Worm (Caenorhabditis elegans) whole organism, early embryonic: ENCODE data around the gene nep-12.

Experiments
- F13C5.2 ChIP-seq: sonication (generic microtip); optimal IDR thresholded peaks from 2 replicates; lab custom pipeline; 2017; ENCODE audit warnings: mild to moderate bottlenecking, missing genetic modification characterization, inconsistent platforms, missing compliant biosample characterization
- ama-1 ChIP-seq: fragments of 150-350 bp; optimal IDR thresholded peaks from 2 replicates; lab custom pipeline; 2014
- pes-1 ChIP-seq: fragments of 200-800 bp; sonication (Bioruptor generic); IDR thresholded peaks from 2 replicates; pipeline ENCODE4 v1.3.6; 2022; ENCODE audit warnings: missing genetic modification reagents, missing genetic modification characterization, missing compliant biosample characterization
- sea-1 ChIP-seq: fragments of 200-800 bp; sonication (Bioruptor generic); conservative IDR thresholded peaks from 2 replicates; pipeline ENCODE4 v1.3.6; 2022; ENCODE audit warnings: missing genetic modification characterization, missing compliant biosample characterization
- tra-4 ChIP-seq: sonication (generic microtip); optimal IDR thresholded peaks from 2 replicates; lab custom pipeline; 2017; ENCODE audit warnings: missing genetic modification characterization, missing compliant biosample characterization

DNA sequence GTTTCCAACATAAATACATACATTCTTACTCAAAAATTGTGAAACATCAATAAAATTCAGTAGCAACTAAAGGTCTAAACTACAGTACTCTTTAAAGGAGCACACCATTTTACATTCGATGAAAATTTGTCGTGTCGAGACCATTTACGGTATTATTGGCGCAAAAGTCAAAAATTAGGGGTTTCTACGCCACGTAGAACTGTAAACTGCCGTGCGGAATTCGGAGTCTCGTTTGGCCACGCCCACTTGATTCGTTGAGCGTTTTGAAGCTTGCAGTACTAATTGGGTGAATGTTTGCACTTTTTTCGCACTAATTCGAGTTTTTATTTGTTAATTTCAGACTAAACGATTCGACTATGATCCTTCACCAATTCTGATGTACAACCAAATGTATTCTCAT is 6.4 kb upstream of the nep-12 start:
- TF ChIP-seq pes-1 (no peak), ama-1 (lab: Kevin White, UChicago) (no peak), sea-1 (GFP tag; lab: Robert Waterston, UW) (no peak), F13C5.2 (tag; lab: Kevin White, UChicago) (no peak), tra-4 (tag; lab: Kevin White, UChicago) (no peak)
